Worm (Caenorhabditis elegans) whole organism, young adult: ENCODE results near the gene F41C6.6.

Experiments used
- B0035.1 ChIP-seq: sonication (generic microtip); optimal IDR thresholded peaks from 2 replicates; lab custom pipeline; 2016; ENCODE audit warnings: missing genetic modification characterization, mild to moderate bottlenecking, missing compliant biosample characterization, missing genotype, missing genetic modification reagents
- D2030.7 ChIP-seq: fragments of 200-800 bp; sonication (Bioruptor generic); IDR thresholded peaks from 2 replicates; pipeline ENCODE4 v1.3.6; 2022; ENCODE audit warnings: missing genetic modification reagents, missing genetic modification characterization, missing compliant biosample characterization
- F23B12.7 ChIP-seq: sonication (generic microtip); optimal IDR thresholded peaks from 2 replicates; lab custom pipeline; 2017; ENCODE audit warnings: missing genetic modification characterization, mild to moderate bottlenecking, missing compliant biosample characterization, antibody characterized with exemption, moderate library complexity; ENCODE audit not compliant: insufficient read depth
- F33H1.4 ChIP-seq: fragments of 200-800 bp; sonication (Bioruptor generic); IDR thresholded peaks from 2 replicates; pipeline ENCODE4 v1.3.6; 2022; ENCODE audit warnings: missing genetic modification reagents, missing genetic modification characterization, missing compliant biosample characterization
- F52B5.7 ChIP-seq: sonication (generic microtip); optimal IDR thresholded peaks from 2 replicates; lab custom pipeline; 2016; ENCODE audit warnings: mild to moderate bottlenecking, missing genetic modification characterization, missing compliant biosample characterization
- K12H6.12 ChIP-seq: fragments of 200-800 bp; sonication (Bioruptor generic); optimal IDR thresholded peaks from 2 replicates; lab custom pipeline; 2018; ENCODE audit warnings: mild to moderate bottlenecking, missing genetic modification characterization, missing compliant biosample characterization
- Y53F4B.3 ChIP-seq: fragments of 200-800 bp; sonication (Bioruptor generic); IDR thresholded peaks from 2 replicates; pipeline ENCODE4 v1.3.6; 2022; ENCODE audit warnings: missing genetic modification reagents, missing genetic modification characterization, missing compliant biosample characterization
- ama-1 ChIP-seq, 3 experiments: fragments of 150-350 bp in 1 of 3; sonication (generic microtip) in 2 of 3; optimal IDR thresholded peaks; 2 replicates each; lab custom pipeline; 2014 to 2018; ENCODE audit warnings: missing biosample characterization in 2 of 3, missing genetic modification characterization in 2 of 3, missing genetic modification reagents in 2 of 3
- atf-7 ChIP-seq: sonication (generic microtip); optimal IDR thresholded peaks from 2 replicates; lab custom pipeline; 2017; ENCODE audit warnings: mild to moderate bottlenecking, missing genetic modification characterization, missing compliant biosample characterization
- athp-1 ChIP-seq: sonication (generic microtip); optimal IDR thresholded peaks from 2 replicates; lab custom pipeline; 2017; ENCODE audit warnings: mild to moderate bottlenecking, missing genetic modification characterization, missing compliant biosample characterization
- attf-5 ChIP-seq: fragments of 200-800 bp; sonication (Bioruptor generic); optimal IDR thresholded peaks from 2 replicates; lab custom pipeline; 2018; ENCODE audit warnings: mild to moderate bottlenecking, missing genetic modification characterization, missing compliant biosample characterization
- ccch-3 ChIP-seq: fragments of 200-800 bp; sonication (Bioruptor generic); optimal IDR thresholded peaks from 2 replicates; lab custom pipeline; 2018; ENCODE audit warnings: mild to moderate bottlenecking, missing genetic modification characterization, missing compliant biosample characterization
- cebp-1 ChIP-seq, 2 experiments: fragments of 200-800 bp in 1 of 2; sonication (Bioruptor generic) in 1 of 2; sonication (generic microtip) in 1 of 2; IDR thresholded peaks in 1 of 2; optimal IDR thresholded peaks in 1 of 2; 2 replicates each; pipeline versions ENCODE4 v1.3.6 to Lab custom; 2017 to 2022; ENCODE audit warnings: missing compliant biosample characterization in 2 of 2, missing genetic modification characterization in 2 of 2, mild to moderate bottlenecking in 1 of 2, missing genetic modification reagents in 1 of 2, moderate library complexity in 1 of 2
- ceh-27 ChIP-seq: fragments of 200-800 bp; sonication (Bioruptor generic); optimal IDR thresholded peaks from 2 replicates; lab custom pipeline; 2018; ENCODE audit warnings: mild to moderate bottlenecking, missing genetic modification characterization, moderate library complexity, missing compliant biosample characterization
- ceh-58 ChIP-seq: fragments of 200-800 bp; sonication (Bioruptor generic); IDR thresholded peaks from 2 replicates; pipeline ENCODE4 v1.3.6; 2022; ENCODE audit warnings: missing genetic modification characterization, missing compliant biosample characterization
- ceh-79 ChIP-seq: sonication (generic microtip); optimal IDR thresholded peaks from 2 replicates; lab custom pipeline; 2017; ENCODE audit warnings: mild to moderate bottlenecking, missing genetic modification characterization, missing compliant biosample characterization
- ceh-91 ChIP-seq: fragments of 200-800 bp; sonication (Bioruptor generic); IDR thresholded peaks from 2 replicates; pipeline ENCODE4 v1.3.6; 2022; ENCODE audit warnings: missing genetic modification reagents, missing genetic modification characterization, missing compliant biosample characterization
- die-1 ChIP-seq: sonication (generic microtip); optimal IDR thresholded peaks from 2 replicates; lab custom pipeline; 2016; ENCODE audit warnings: missing genotype, mild to moderate bottlenecking, missing genetic modification characterization, missing compliant biosample characterization
- efl-1 ChIP-seq: fragments of 150-350 bp; optimal IDR thresholded peaks from 2 replicates; lab custom pipeline; 2014; ENCODE audit warnings: missing biosample characterization, missing genetic modification reagents, missing genetic modification characterization
- egl-44 ChIP-seq: fragments of 200-800 bp; sonication (Bioruptor generic); IDR thresholded peaks from 2 replicates; pipeline ENCODE4 v1.3.6; 2022; ENCODE audit warnings: missing genetic modification reagents, missing genetic modification characterization, missing compliant biosample characterization
- hmg-1.2 ChIP-seq: fragments of 200-800 bp; sonication (Bioruptor generic); IDR thresholded peaks from 2 replicates; pipeline ENCODE4 v1.3.6; 2022; ENCODE audit warnings: missing genetic modification reagents, missing genetic modification characterization, missing compliant biosample characterization
- hrde-1 ChIP-seq: sonication (generic microtip); optimal IDR thresholded peaks from 2 replicates; lab custom pipeline; 2016; ENCODE audit warnings: missing genetic modification characterization, mild to moderate bottlenecking, missing compliant biosample characterization, moderate library complexity, missing genotype, missing genetic modification reagents, borderline replicate concordance
- lin-26 ChIP-seq: fragments of 200-800 bp; sonication (Bioruptor generic); IDR thresholded peaks from 2 replicates; pipeline ENCODE4 v1.3.6; 2022; ENCODE audit warnings: missing genetic modification reagents, missing genetic modification characterization, missing compliant biosample characterization
- lsy-27 ChIP-seq: sonication (generic microtip); optimal IDR thresholded peaks from 2 replicates; lab custom pipeline; 2017; ENCODE audit warnings: missing genetic modification characterization, mild to moderate bottlenecking, missing compliant biosample characterization, antibody characterized with exemption, missing genotype, borderline replicate concordance; ENCODE audit not compliant: insufficient read depth
- nhr-179 ChIP-seq: sonication (generic microtip); optimal IDR thresholded peaks from 2 replicates; lab custom pipeline; 2016; ENCODE audit warnings: mild to moderate bottlenecking, missing genetic modification characterization, missing compliant biosample characterization
- nhr-27 ChIP-seq: fragments of 200-800 bp; sonication (Bioruptor generic); optimal IDR thresholded peaks from 2 replicates; lab custom pipeline; 2018; ENCODE audit warnings: mild to moderate bottlenecking, missing genetic modification characterization, moderate library complexity, missing compliant biosample characterization
- pbrm-1 ChIP-seq: fragments of 200-800 bp; sonication (Bioruptor generic); IDR thresholded peaks from 2 replicates; pipeline ENCODE4 v1.3.6; 2022; ENCODE audit warnings: missing genetic modification reagents, missing genetic modification characterization, missing compliant biosample characterization
- snpc-1.1 ChIP-seq: sonication (generic microtip); optimal IDR thresholded peaks from 2 replicates; lab custom pipeline; 2017; ENCODE audit warnings: missing genetic modification characterization, mild to moderate bottlenecking, missing compliant biosample characterization, antibody characterized with exemption, moderate library complexity, missing genotype, missing genetic modification reagents; ENCODE audit not compliant: insufficient read depth
- tbx-9 ChIP-seq: sonication (generic microtip); optimal IDR thresholded peaks from 2 replicates; lab custom pipeline; 2016; ENCODE audit warnings: borderline replicate concordance, missing genetic modification characterization, inconsistent platforms, missing compliant biosample characterization
- zfh-2 ChIP-seq: fragments of 200-800 bp; sonication (Bioruptor generic); conservative IDR thresholded peaks from 2 replicates; pipeline ENCODE4 v1.3.6; 2022; ENCODE audit warnings: missing genetic modification reagents, missing genetic modification characterization, missing compliant biosample characterization
- ztf-28 ChIP-seq: fragments of 200-800 bp; sonication (Bioruptor generic); IDR thresholded peaks from 2 replicates; pipeline ENCODE4 v1.3.6; 2022; ENCODE audit warnings: missing genetic modification reagents, missing genetic modification characterization, missing compliant biosample characterization
- ztf-3 ChIP-seq: fragments of 200-800 bp; sonication (Bioruptor generic); optimal IDR thresholded peaks from 2 replicates; lab custom pipeline; 2018; ENCODE audit warnings: mild to moderate bottlenecking, missing genetic modification characterization, missing compliant biosample characterization

The F41C6.6 gene

ce11 chrX:6856793-6857192 is 24.9 kb downstream of the F41C6.6 start:
- TF ChIP-seq B0035.1 (no peak), hrde-1 (tag; lab: Kevin White, UChicago) (no peak), ceh-79 (tag; lab: Kevin White, UChicago) (no peak), lin-26 (GFP tag; lab: Robert Waterston, UW) (no peak)

DNA sequence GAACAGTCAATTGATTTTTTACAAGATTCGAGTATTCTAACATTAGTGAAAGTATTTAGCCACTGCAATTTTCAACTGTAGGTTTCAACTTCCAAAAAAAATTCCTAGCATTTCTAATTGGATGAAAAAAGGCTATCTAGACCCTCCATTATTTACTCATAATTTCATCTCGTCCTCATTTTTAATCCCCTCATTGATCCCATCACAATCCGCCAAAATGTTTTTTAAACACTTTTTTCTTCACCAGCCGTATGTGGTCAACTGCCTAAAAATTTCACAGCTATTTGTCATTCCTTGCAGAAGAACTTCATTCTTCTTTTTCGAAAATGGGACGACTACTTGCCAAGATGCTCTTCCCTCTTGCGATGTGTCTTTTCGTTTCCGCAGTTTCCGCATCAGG is 28.4 kb downstream of the F41C6.6 start, which contains the start of gene rig-3:
TSS of gene rig-3 (plus strand) at position 301 of the 400 bp plus-strand sequence.
- TF ChIP-seq F23B12.7 (tag; lab: Kevin White, UChicago): no peak
- TF ChIP-seq ceh-58: no peak
- TF ChIP-seq snpc-1.1 (tag; lab: Kevin White, UChicago): no peak
- TF ChIP-seq athp-1 (tag; lab: Kevin White, UChicago): no peak
- no peak for TF ChIP-seq ztf-28 (GFP tag; lab: Robert Waterston, UW)
- TF ChIP-seq tbx-9 (tag; lab: Kevin White, UChicago): no peak
- TF ChIP-seq F52B5.7 (tag; lab: Kevin White, UChicago): no peak
- no peak for TF ChIP-seq attf-5
- TF ChIP-seq F33H1.4 (GFP tag; lab: Robert Waterston, UW): no peak

DNA sequence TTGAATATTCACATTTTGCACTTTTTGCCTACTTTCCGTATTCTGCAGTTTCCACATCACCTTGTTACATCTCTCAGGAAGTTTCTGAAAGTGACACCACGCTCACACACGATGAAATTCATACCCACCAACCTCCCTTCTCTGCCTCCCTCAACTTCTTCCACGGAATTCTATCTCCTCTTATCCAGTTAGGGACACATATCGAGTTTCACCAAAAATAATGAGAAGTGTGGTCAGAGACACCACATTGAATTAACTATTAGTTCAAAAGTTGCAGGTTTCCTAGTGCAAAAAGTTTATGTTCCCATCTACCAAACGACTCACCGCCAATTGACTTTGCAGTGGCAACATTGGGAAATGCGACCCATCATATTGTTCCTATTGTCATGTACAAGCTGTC is 31.3 kb downstream of the F41C6.6 start:
- TF ChIP-seq nhr-27 (tag; lab: Kevin White, UChicago): no peak

DNA sequence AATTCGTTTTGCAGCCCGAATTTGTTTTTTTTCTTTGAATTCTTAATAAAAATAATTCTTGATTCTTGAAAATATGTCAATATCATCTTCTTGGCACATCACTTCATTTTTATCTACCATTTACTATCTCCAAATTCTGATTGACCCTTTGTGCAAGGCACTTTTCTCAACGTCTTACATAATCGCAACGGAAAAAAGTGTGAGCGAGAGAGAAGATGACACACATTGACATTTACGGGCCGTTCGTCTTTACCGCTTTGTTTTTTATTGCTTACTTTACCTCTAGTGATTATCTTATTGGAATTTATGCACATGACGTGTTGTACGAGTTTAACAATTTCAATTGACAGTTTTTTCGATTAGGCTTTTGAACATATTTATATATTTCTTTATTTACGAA is 33.1 kb downstream of the F41C6.6 start:
- TF ChIP-seq lsy-27 (tag; lab: Kevin White, UChicago) (no peak), tbx-9 (tag; lab: Kevin White, UChicago) (no peak), efl-1 (GFP tag; lab: Kevin White, UChicago) (no peak), atf-7 (tag; lab: Kevin White, UChicago) (no peak)
- TF ChIP-seq, all 124 proteins: peak for 0

DNA sequence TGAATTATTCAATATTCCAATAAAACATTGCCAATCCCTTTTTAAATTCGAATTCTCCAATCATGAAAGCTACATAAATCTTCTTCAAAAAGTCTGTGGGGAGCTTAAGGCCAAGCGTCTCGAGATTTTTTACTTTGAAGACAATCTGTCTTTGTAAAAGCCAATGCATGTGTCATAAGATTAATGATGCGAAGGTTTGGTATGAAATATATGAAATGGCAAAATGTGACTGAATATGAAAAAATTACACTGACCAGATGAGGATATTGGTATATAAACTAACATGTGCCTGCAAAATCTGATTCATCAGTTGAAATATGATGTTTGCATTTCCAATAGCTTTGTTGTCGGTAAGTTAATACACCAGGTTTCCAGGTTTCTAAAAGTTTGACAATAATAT is 35.8 kb downstream of the F41C6.6 start, which contains the start of gene C53B7.2:
TSS of gene C53B7.2 (plus strand) at position 301 of the 400 bp plus-strand sequence.
- TF ChIP-seq pbrm-1 (GFP tag; lab: Robert Waterston, UW): no peak
- TF ChIP-seq hrde-1 (tag; lab: Kevin White, UChicago): no peak
- no peak for TF ChIP-seq ztf-3 (GFP tag; lab: Kevin White, UChicago)
- TF ChIP-seq egl-44 (GFP tag; lab: Robert Waterston, UW): no peak
- no peak for TF ChIP-seq Y53F4B.3
- no peak for TF ChIP-seq lsy-27 (tag; lab: Kevin White, UChicago)
- TF ChIP-seq ama-1 (optimal IDR thresholded peaks at IDR 0.05; lab: Kevin White, UChicago): no peak
- TF ChIP-seq ama-1 (GFP tag; optimal IDR thresholded peaks at IDR 0.05; lab: Kevin White, UChicago): no peak
- TF ChIP-seq, all 124 proteins: peak for 0

DNA sequence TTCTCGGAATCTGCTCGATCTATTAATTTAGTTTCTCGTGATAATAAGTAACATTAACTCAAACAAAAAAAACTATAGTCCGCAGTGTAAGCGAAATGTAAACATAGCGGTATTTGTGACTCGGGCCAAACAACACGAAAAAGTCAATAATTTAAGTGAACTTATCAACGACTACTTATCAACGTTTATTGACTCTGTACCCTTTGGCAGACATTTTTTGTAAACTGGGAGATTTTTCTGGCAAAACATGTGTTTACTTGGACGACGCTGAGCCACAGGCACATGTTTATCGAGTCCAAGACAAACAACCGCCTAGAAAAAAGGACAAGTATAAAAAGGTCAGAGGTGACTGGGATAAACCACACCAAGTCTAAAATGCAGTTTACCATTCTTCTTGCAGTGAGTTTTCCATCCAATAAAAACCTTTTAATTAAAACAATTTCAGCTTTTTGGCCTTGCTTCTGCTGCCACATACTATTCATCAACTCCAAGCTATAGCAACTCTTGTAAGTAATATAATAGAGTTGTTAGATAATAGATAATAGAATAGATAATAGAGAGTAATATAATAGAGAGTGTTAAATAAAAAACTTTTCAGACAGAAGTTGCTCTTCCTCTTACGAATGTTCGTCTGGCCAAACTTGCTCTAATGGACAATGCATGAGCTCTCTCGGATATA is 37.2 kb downstream of the F41C6.6 start, which contains the start of gene C53B7.3:
TSS of gene C53B7.3 (plus strand) at position 362 of the 679 bp plus-strand sequence.
- TF ChIP-seq nhr-179 (tag; lab: Kevin White, UChicago) (no peak), D2030.7 (no peak), F52B5.7 (tag; lab: Kevin White, UChicago) (no peak), zfh-2 (no peak), K12H6.12 (tag; lab: Kevin White, UChicago) (no peak), die-1 (no peak), ceh-91 (GFP tag; lab: Robert Waterston, UW) (no peak), ccch-3 (GFP tag; lab: Kevin White, UChicago) (no peak), ama-1 (optimal IDR thresholded peaks at IDR 0.05; lab: Kevin White, UChicago) (no peak), ama-1 (GFP tag; optimal IDR thresholded peaks at IDR 0.05; lab: Kevin White, UChicago) (no peak), cebp-1 (GFP tag; IDR thresholded peaks at IDR 0.05; lab: Robert Waterston, UW) (no peak), cebp-1 (tag; optimal IDR thresholded peaks at IDR 0.05; lab: Kevin White, UChicago) (no peak), ceh-27 (GFP tag; lab: Kevin White, UChicago) (no peak), ztf-3 (GFP tag; lab: Kevin White, UChicago) (no peak), hmg-1.2 (no peak)
- TF ChIP-seq, all 124 proteins: peak for 0
